Worm (Caenorhabditis elegans): Measurements from ENCODE around the gene wrt-8.

wrt-8 gene

DNA sequence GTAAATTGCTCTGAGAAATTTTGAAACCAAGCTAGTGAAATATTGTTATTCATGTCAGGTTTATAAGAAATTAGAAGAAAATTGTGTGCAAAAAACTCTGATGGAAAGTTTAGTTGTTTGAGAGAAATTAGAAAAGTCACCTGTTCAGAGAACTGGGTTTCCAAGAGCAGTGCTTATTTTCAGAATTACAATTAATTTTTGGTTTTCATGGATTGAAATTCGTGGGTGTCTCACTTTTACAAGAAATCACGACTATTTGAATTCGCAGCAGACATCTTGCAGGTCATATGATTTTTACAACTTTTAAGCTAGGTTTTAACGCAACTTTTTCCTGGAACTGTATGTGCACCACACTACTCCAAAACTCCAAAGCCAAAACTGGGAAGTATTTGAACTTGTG lies 35.4 kb downstream of the wrt-8 start, which contains the start of gene srz-10 (continued):
- no peak for TF ChIP-seq mdt-29 (GFP tag; IDR thresholded peaks at IDR 0.05)

DNA sequence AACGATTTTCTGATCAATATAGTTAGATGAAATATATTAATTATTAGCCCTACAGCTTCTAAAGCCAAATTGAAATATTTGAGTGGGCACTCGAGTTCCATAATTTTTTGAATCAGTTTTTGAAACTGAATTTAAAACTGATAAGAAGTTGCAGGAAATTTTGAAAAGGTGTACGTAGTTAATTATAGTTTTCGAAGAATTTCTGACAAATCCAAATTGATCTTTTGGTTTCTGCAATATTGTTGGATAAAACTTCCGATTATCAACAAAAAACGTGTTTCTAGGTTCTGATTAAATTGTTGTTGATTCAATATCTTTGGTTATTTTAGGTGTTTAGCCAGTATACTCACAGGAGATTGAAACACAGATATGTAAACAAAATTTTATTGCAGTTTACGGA lies 37.6 kb downstream of the wrt-8 start, which contains the start of gene T26H8.4:
Gene T26H8.4 (minus strand): TSS at position 101 of the 400 bp plus-strand sequence.
- TF ChIP-seq daf-19 (GFP tag; conservative IDR thresholded peaks at IDR 0.05) (no peak), F26F4.8 (GFP tag; conservative IDR thresholded peaks at IDR 0.05) (no peak), Y75B8A.6 (GFP tag; IDR thresholded peaks at IDR 0.05) (no peak), arid-1 (GFP tag; conservative IDR thresholded peaks at IDR 0.05) (no peak), unc-39 (tag; optimal IDR thresholded peaks at IDR 0.05) (no peak)

DNA sequence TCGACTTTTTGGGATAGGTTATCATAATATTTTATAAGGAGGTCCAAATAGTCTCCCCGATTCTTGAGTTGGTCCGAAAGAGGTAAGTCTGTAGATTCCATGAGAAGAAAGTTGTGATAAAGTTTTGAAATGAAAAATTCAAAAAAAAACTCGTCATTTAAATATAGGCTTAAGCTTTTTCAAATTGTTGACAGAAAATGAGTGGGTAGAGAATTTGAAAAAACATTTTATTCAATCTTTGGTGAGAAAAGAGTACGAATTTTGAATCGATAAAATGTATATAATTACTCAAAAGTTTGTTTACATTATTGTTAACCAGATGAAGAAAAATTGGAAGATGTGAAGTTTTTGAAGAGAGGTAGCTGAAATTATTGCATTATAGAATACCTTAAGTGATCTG lies 38.9 kb downstream of the wrt-8 start, which contains the start of gene T26H8.5:
Gene T26H8.5 (minus strand): TSS at position 101 of the 400 bp plus-strand sequence.
- TF ChIP-seq madf-5 (GFP tag; IDR thresholded peaks at IDR 0.05), result no peak
- TF ChIP-seq hlh-30 (tag; optimal IDR thresholded peaks at IDR 0.05; ENCODE audit: insufficient read depth), result no peak
- no peak for TF ChIP-seq R02D3.7 (tag; optimal IDR thresholded peaks at IDR 0.05)
- no peak for TF ChIP-seq hmg-1.1 (GFP tag; IDR thresholded peaks at IDR 0.05)
- no peak for TF ChIP-seq zip-2 (tag; optimal IDR thresholded peaks at IDR 0.05)
- no peak for TF ChIP-seq saeg-2 (GFP tag; IDR thresholded peaks at IDR 0.05)
- TF ChIP-seq ZK546.5 (tag; optimal IDR thresholded peaks at IDR 0.05), result no peak

DNA sequence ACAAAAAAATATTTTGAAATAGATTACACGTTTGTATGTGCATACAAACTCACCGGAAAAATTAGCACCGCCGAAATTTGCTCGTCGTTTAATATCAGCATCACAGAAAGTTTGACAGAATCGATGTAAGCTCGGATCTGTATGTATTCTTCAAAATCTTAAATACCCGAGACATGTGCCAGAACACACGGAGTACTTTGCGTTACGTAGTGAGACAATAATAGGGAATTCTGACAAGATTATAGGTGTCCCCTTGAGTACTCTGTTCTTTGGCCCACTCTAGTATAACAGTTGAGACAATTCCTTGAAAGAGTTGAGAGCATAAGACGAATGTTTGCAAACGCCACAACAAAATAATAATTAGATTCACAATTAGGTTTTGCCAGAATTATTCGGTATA lies 40.8 kb downstream of the wrt-8 start, which contains the start of gene srx-48:
Gene srx-48 (minus strand): TSS at position 101 of the 400 bp plus-strand sequence.
- no peak for TF ChIP-seq set-16 (GFP tag; IDR thresholded peaks at IDR 0.05)
- TF ChIP-seq mdt-29 (GFP tag; IDR thresholded peaks at IDR 0.05), result no peak
- no peak for TF ChIP-seq nhr-48 (tag; optimal IDR thresholded peaks at IDR 0.05)

DNA sequence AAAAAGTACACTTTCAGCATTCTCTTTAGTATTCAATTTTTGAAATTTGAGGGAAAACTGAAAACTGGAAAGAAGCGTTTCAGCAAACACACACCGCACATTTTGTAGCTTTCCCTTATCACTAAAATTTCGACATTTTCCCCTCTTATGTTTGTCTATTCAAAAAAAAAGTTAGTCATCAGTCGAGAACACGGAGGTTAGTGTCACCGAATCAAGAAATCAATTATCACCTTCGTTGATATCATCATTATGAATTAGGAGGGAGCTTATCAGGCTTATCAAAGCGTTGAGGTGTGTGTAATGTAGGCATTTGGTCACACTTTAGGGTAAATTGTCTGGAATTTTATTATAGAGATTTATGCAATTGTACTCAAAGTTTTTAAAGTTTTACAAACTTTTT lies 45.8 kb downstream of the wrt-8 start, which contains the start of gene cpr-3:
Gene cpr-3 (minus strand): TSS at position 104 of the 400 bp plus-strand sequence.
- TF ChIP-seq tra-1 (GFP tag; IDR thresholded peaks at IDR 0.05) (no peak; the same call in 1 of the 2 replicates), nhr-48 (tag; optimal IDR thresholded peaks at IDR 0.05) (peak; percentile 27), ZK546.5 (tag; optimal IDR thresholded peaks at IDR 0.05) (no peak), lin-39 (tag; optimal IDR thresholded peaks at IDR 0.05) (no peak), set-16 (GFP tag; IDR thresholded peaks at IDR 0.05) (no peak), php-3 (GFP tag; IDR thresholded peaks at IDR 0.05) (no peak; the same call in none of the 2 replicates), snpc-1.2 (GFP tag; IDR thresholded peaks at IDR 0.05) (no peak), zip-2 (tag; optimal IDR thresholded peaks at IDR 0.05) (no peak), sdz-12 (GFP tag; optimal IDR thresholded peaks at IDR 0.05) (no peak), spr-1 (tag; optimal IDR thresholded peaks at IDR 0.05) (no peak), dmd-6 (GFP tag; IDR thresholded peaks at IDR 0.05) (peak; percentile 95), fkh-10 (GFP tag; optimal IDR thresholded peaks at IDR 0.05) (no peak), mdt-29 (GFP tag; IDR thresholded peaks at IDR 0.05) (no peak), ceh-28 (tag; optimal IDR thresholded peaks at IDR 0.05) (no peak), lir-3 (tag; optimal IDR thresholded peaks at IDR 0.05) (no peak), hlh-11 (tag; optimal IDR thresholded peaks at IDR 0.05) (no peak), rbr-2 (tag; optimal IDR thresholded peaks at IDR 0.05) (no peak), pqm-1 (tag; optimal IDR thresholded peaks at IDR 0.05) (peak; percentile 99), ceh-20 (GFP tag; IDR thresholded peaks at IDR 0.05) (no peak), T20F7.1 (GFP tag; optimal IDR thresholded peaks at IDR 0.05) (no peak), zag-1 (tag; optimal IDR thresholded peaks at IDR 0.05) (no peak), hlh-30 (tag; optimal IDR thresholded peaks at IDR 0.05; ENCODE audit: insufficient read depth) (peak; percentile 49), gei-8 (GFP tag; optimal IDR thresholded peaks at IDR 0.05) (no peak), nhr-77 (tag; optimal IDR thresholded peaks at IDR 0.05) (peak; percentile 83), ztf-7 (tag; optimal IDR thresholded peaks at IDR 0.05) (peak; percentile 31), mxl-3 (GFP tag; optimal IDR thresholded peaks at IDR 0.05) (no peak), arid-1 (GFP tag; conservative IDR thresholded peaks at IDR 0.05) (no peak), unc-130 (GFP tag; optimal IDR thresholded peaks at IDR 0.05) (no peak), cey-2 (tag; optimal IDR thresholded peaks at IDR 0.05; ENCODE audit: borderline replicate concordance, insufficient read depth) (no peak), nhr-111 (GFP tag; optimal IDR thresholded peaks at IDR 0.05) (no peak), dpl-1 (GFP tag; optimal IDR thresholded peaks at IDR 0.05) (no peak), duxl-1 (tag; optimal IDR thresholded peaks at IDR 0.05; ENCODE audit: poor library complexity) (no peak), lsy-2 (tag; optimal IDR thresholded peaks at IDR 0.05) (no peak), spr-3 (GFP tag; optimal IDR thresholded peaks at IDR 0.05) (no peak), nhr-28 (tag; optimal IDR thresholded peaks at IDR 0.05) (peak; percentile 98)
